Worm (Caenorhabditis elegans): Measurements from ENCODE around the gene znf-207.

DNA sequence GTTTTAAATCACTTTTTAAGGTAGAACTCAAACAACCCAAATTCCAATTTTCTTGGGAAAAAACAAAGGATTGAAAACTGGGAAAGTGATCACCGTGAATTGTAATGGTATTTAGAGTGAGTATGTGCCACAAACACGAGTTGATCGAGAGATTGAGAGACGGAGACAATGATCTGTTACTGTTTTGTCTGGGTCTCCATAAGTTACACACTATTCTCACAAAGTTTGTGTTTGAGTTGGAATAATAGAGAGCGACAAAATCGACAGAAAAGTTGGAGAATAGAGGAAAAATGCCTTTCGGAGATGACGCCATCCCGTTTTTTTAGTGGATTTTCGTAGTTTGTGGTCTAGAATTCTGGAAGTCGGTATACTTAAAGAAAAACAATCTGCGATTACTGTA, 39.5 kb upstream of the znf-207 start, which contains the start of gene nhr-7:
- TF ChIP-seq mep-1 (tag; optimal IDR thresholded peaks at IDR 0.05) (no peak), fos-1 (tag; optimal IDR thresholded peaks at IDR 0.05) (no peak), elt-3 (tag; optimal IDR thresholded peaks at IDR 0.05) (no peak), lin-39 (tag; optimal IDR thresholded peaks at IDR 0.05) (no peak), tbx-2 (tag; optimal IDR thresholded peaks at IDR 0.05) (no peak), efl-1 (optimal IDR thresholded peaks at IDR 0.05) (no peak), efl-1 (GFP tag; optimal IDR thresholded peaks at IDR 0.05 in 1 of 2) (no peak), nhr-19 (GFP tag; conservative IDR thresholded peaks at IDR 0.05) (no peak), zag-1 (tag; optimal IDR thresholded peaks at IDR 0.05) (no peak)
